Worm (Caenorhabditis elegans): ENCODE data around the gene strm-1.

DNA sequence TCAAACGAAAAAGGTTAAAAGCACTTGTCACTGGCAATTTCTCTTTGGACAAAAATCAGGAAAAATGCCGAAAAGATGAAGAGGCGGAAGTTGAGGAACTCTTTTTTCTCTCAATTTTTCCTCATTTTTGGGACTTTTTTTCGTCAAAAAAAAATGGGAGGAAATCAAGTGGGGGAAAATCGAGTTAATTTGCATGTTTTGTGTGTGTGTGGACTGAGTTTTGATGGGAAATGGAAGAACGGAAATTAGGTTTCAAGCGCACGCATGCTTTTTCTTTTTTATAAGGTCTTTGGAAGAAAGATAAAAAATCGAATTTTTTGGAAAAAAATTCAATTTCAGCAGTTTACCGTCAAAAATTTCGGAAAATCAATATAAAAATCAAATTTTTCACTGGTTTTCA lies 10.2 kb upstream of the strm-1 start:
- TF ChIP-seq ceh-63 (GFP tag; optimal IDR thresholded peaks at IDR 0.05) (no peak), sox-4 (tag; optimal IDR thresholded peaks at IDR 0.05) (no peak), lsy-2 (tag; optimal IDR thresholded peaks at IDR 0.05) (no peak), fos-1 (tag; optimal IDR thresholded peaks at IDR 0.05) (no peak)
